Worm (Caenorhabditis elegans) whole organism, mixed stage, embryonic: Measurements from ENCODE around the gene F26F2.11.

Source experiments
- ceh-43 ChIP-seq: fragments of 200-800 bp; sonication (Bioruptor generic); optimal IDR thresholded peaks from 2 replicates; lab custom pipeline; 2018; ENCODE audit warnings: mild to moderate bottlenecking, missing genetic modification characterization, moderate library complexity, missing compliant biosample characterization
- ces-1 ChIP-seq: fragments of 150-350 bp; optimal IDR thresholded peaks from 2 replicates; lab custom pipeline; 2014; ENCODE audit warnings: missing biosample characterization, missing genetic modification reagents, missing genetic modification characterization
- cnd-1 ChIP-seq: fragments of 200-800 bp; sonication (Bioruptor generic); optimal IDR thresholded peaks from 2 replicates; lab custom pipeline; 2018; ENCODE audit warnings: mild to moderate bottlenecking, missing genetic modification characterization, missing compliant biosample characterization
- flh-1 ChIP-seq: fragments of 200-800 bp; sonication (Bioruptor generic); optimal IDR thresholded peaks from 2 replicates; lab custom pipeline; 2018; ENCODE audit warnings: mild to moderate bottlenecking, missing genetic modification characterization, moderate library complexity, missing compliant biosample characterization
- ham-2 ChIP-seq: fragments of 200-800 bp; sonication (Bioruptor generic); optimal IDR thresholded peaks from 2 replicates; lab custom pipeline; 2018; ENCODE audit warnings: mild to moderate bottlenecking, missing genetic modification characterization, missing compliant biosample characterization
- lsy-2 ChIP-seq: fragments of 150-350 bp; optimal IDR thresholded peaks from 2 replicates; lab custom pipeline; 2014; ENCODE audit warnings: missing biosample characterization, missing genetic modification characterization
- nhr-237 ChIP-seq: fragments of 150-350 bp; optimal IDR thresholded peaks from 2 replicates; lab custom pipeline; 2014; ENCODE audit warnings: missing biosample characterization, missing genetic modification characterization
- nhr-28 ChIP-seq: fragments of 150-350 bp; optimal IDR thresholded peaks from 2 replicates; lab custom pipeline; 2014; ENCODE audit warnings: missing biosample characterization, missing genetic modification characterization
- nhr-76 ChIP-seq: sonication (generic microtip); optimal IDR thresholded peaks from 2 replicates; lab custom pipeline; 2017; ENCODE audit warnings: missing biosample characterization, missing genetic modification characterization
- snpc-4 ChIP-seq: fragments of 150-350 bp; optimal IDR thresholded peaks from 2 replicates; lab custom pipeline; 2014; ENCODE audit warnings: missing biosample characterization, missing genetic modification characterization
- tbx-8 ChIP-seq: fragments of 200-800 bp; sonication (Bioruptor generic); optimal IDR thresholded peaks from 2 replicates; lab custom pipeline; 2018; ENCODE audit warnings: mild to moderate bottlenecking, missing genetic modification characterization, moderate library complexity, missing compliant biosample characterization
- unc-120 ChIP-seq: sonication (generic microtip); optimal IDR thresholded peaks from 2 replicates; lab custom pipeline; 2017; ENCODE audit warnings: missing genetic modification characterization, missing compliant biosample characterization; ENCODE audit not compliant: poor library complexity, severe bottlenecking
- unc-62 ChIP-seq: fragments of 150-350 bp; optimal IDR thresholded peaks from 2 replicates; lab custom pipeline; 2014; ENCODE audit warnings: missing biosample characterization, missing genetic modification reagents, missing genetic modification characterization
- ztf-11 ChIP-seq: fragments of 150-350 bp; optimal IDR thresholded peaks from 2 replicates; lab custom pipeline; 2014; ENCODE audit warnings: missing biosample characterization, missing genetic modification characterization

ce11 chrV:20566454-20566853, 29.1 kb downstream of the F26F2.11 start, which contains the start of gene F26F2.3:
- TF ChIP-seq nhr-76 = no peak
- no peak for TF ChIP-seq snpc-4 (tag; lab: Kevin White, UChicago)
- no peak for TF ChIP-seq flh-1
- no peak for TF ChIP-seq ces-1
- no peak for TF ChIP-seq nhr-28
- no peak for TF ChIP-seq ztf-11 (tag; lab: Kevin White, UChicago)
- no peak for TF ChIP-seq tbx-8 (GFP tag; lab: Kevin White, UChicago)
- no peak for TF ChIP-seq lsy-2 (tag; lab: Kevin White, UChicago)
- TF ChIP-seq unc-62 (GFP tag; lab: Kevin White, UChicago) = no peak
- TF ChIP-seq unc-120 = no peak
- TF ChIP-seq ham-2 (GFP tag; lab: Kevin White, UChicago) = no peak
- no peak for TF ChIP-seq cnd-1 (tag; lab: Kevin White, UChicago)
- no peak for TF ChIP-seq nhr-237
- no peak for TF ChIP-seq ceh-43 (GFP tag; lab: Kevin White, UChicago)
